Worm (Caenorhabditis elegans): Measurements from ENCODE around the gene tag-89.
"Not testable (repeated sequence)": the region's sequence is repeated elsewhere in the genome, so short reads cannot be mapped to it uniquely, and the experiment has no call there.

Gene tag-89

DNA sequence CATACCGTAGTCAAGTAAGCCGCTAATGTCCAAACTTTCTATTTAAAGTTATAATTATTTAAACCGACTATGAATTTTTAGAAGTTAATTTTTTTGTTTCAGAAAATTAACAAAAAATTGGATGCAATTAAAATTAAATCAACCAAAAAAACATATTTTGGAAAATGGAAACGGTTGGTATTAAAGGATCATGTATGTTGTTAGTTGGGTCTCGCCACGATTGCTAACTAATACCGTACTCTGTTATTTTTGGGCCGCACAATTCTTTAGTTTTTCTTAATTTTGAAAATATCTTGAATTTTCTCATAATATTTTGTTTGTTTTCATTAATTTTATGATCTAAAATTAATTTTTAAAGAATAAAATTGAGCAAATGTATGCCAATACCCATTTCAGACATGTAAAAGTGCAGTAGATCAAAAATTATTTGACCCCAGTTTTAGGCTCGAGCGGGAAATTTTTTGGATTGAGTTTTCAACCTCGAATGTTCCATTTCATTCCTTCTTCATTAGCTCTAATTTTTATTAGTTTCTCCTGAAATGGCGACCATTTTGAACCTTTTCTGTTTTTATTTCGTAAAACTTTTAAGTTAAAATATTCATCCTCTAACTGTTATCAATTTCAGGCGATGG, 21.9 kb upstream of the tag-89 start, which contains the start of gene cbd-1:
Gene cbd-1, plus strand, starts transcription at position 626 of the 632 bp plus-strand sequence.
- no peak for TF ChIP-seq nfya-1 (tag; optimal IDR thresholded peaks at IDR 0.05; ENCODE audit: insufficient read depth)
- no peak for TF ChIP-seq nhr-28 (tag; optimal IDR thresholded peaks at IDR 0.05)
- TF ChIP-seq nhr-11 (tag; optimal IDR thresholded peaks at IDR 0.05), result no peak
- no peak for TF ChIP-seq tbx-2 (tag; optimal IDR thresholded peaks at IDR 0.05)
- no peak for TF ChIP-seq lin-15B (tag; optimal IDR thresholded peaks at IDR 0.05)
- no peak for TF ChIP-seq elt-1 (tag; optimal IDR thresholded peaks at IDR 0.05)

DNA sequence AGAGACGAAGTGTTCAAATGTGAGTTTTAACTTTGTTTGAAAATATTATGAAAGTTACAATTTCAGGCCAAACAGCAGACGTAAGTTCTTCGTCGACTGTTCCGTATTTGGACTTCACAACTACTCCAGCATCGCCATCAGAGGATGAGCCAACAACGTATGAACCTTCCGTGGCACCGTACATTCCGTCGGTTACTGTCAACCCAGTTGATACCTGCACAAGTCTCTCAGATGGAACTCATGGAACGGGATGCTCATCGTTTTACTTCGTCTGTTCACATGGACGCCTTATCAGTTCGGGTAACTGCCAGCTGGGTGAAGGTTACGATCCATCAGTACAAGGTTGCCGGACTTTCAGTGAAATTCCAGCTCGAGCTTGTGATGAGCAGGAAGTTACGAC, 18.6 kb upstream of the tag-89 start:
- TF ChIP-seq hmg-11 (tag; optimal IDR thresholded peaks at IDR 0.05) (no peak), snpc-4 (tag; optimal IDR thresholded peaks at IDR 0.05) (no peak), nhr-76 (tag; optimal IDR thresholded peaks at IDR 0.05) (no peak), egl-27 (tag; optimal IDR thresholded peaks at IDR 0.05) (no peak), fkh-2 (tag; optimal IDR thresholded peaks at IDR 0.05) (no peak), nhr-12 (tag; optimal IDR thresholded peaks at IDR 0.05) (no peak)

DNA sequence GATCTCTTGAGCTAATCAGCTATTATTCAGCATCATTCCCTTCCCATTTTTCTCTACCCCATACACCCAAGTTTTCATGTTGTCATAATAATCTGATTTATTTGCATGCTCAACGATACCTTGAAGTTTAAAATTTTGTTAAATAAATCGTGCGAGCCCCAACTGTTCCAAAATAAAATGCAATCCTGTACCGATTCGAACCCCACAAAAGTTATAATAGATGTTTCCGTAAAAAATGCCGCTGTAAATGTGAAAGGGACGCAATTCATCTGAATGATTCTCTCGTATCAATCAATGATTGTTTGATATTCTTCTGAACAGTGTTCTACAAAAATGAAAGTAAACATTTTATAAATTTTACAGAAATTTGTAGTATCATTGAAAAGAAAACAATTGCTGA, 16.9 kb upstream of the tag-89 start:
- TF ChIP-seq egl-5 (tag; optimal IDR thresholded peaks at IDR 0.05) (no peak), ztf-4 (tag; optimal IDR thresholded peaks at IDR 0.05) (no peak), nhr-23 (tag; optimal IDR thresholded peaks at IDR 0.05) (no peak), pqm-1 (tag; optimal IDR thresholded peaks at IDR 0.05) (no peak), nhr-43 (tag; optimal IDR thresholded peaks at IDR 0.05; ENCODE audit: poor library complexity, severe bottlenecking) (no peak), nhr-12 (tag; optimal IDR thresholded peaks at IDR 0.05) (no peak), elt-1 (tag; optimal IDR thresholded peaks at IDR 0.05) (no peak), R02D3.7 (tag; optimal IDR thresholded peaks at IDR 0.05) (no peak), nhr-28 (tag; optimal IDR thresholded peaks at IDR 0.05) (no peak)

DNA sequence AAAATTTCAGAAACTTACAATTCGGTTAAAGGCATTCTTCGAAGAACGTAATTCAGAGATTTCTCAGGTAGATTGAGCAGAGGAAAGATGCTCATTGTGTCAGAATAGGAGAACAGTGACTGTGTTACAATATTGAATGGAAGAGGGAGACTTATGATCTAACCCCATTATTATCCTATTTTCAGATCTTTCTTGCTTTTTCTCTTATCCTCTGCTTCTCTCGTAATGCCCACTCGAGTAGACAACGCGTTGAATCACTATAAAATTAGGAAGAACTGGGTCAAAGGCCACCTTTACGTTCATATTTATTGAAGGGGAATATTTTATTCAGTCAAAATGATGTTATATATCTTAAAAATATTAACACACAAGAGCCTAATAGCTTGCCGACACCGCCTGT, 15.1 kb upstream of the tag-89 start, which contains the start of gene fbxb-76:
Gene fbxb-76, minus strand, starts transcription at position 101 of the 400 bp plus-strand sequence.
- TF ChIP-seq lin-39 (tag; optimal IDR thresholded peaks at IDR 0.05) (no peak), jun-1 (tag; optimal IDR thresholded peaks at IDR 0.05) (no peak), nhr-28 (tag; optimal IDR thresholded peaks at IDR 0.05) (no peak), ztf-4 (tag; optimal IDR thresholded peaks at IDR 0.05) (no peak), nhr-76 (tag; optimal IDR thresholded peaks at IDR 0.05) (no peak), ama-1 (optimal IDR thresholded peaks at IDR 0.05) (no peak), unc-62 (GFP tag; optimal IDR thresholded peaks at IDR 0.05) (no peak), nfya-1 (tag; optimal IDR thresholded peaks at IDR 0.05; ENCODE audit: insufficient read depth) (no peak), elt-3 (tag; optimal IDR thresholded peaks at IDR 0.05) (no peak), ceh-16 (tag; optimal IDR thresholded peaks at IDR 0.05) (no peak), nhr-43 (tag; optimal IDR thresholded peaks at IDR 0.05; ENCODE audit: poor library complexity, severe bottlenecking) (no peak), fkh-2 (tag; optimal IDR thresholded peaks at IDR 0.05) (no peak), nhr-77 (tag; optimal IDR thresholded peaks at IDR 0.05) (no peak), lsy-12 (tag; optimal IDR thresholded peaks at IDR 0.05) (no peak), nhr-67 (tag; optimal IDR thresholded peaks at IDR 0.05) (no peak), eor-1 (tag; optimal IDR thresholded peaks at IDR 0.05) (no peak), aly-2 (tag; optimal IDR thresholded peaks at IDR 0.05) (no peak), ceh-9 (tag; optimal IDR thresholded peaks at IDR 0.05) (no peak), ZK546.5 (tag; optimal IDR thresholded peaks at IDR 0.05) (no peak)

DNA sequence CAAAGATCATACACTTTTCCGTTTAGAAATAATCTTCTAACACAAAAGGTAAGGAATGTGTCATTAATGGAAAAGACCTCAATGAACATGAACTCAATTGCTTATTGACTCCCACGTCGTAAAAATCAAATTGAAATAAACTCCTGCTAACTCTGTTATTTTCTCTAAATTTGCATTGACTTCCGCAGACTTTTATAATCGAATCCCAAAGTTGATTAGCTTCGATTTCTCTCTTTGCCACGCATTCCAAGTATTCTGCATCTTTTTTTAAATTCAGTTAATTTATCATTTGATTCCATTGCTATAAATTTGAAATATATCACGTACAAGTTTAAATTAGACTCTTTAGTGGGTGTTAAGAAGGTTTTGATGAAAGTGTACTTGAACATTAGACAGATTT, 5.7 kb upstream of the tag-89 start:
- no peak for TF ChIP-seq pha-4 (tag; optimal IDR thresholded peaks at IDR 0.05)
- TF ChIP-seq nhr-11 (tag; optimal IDR thresholded peaks at IDR 0.05), result peak; percentile 9

DNA sequence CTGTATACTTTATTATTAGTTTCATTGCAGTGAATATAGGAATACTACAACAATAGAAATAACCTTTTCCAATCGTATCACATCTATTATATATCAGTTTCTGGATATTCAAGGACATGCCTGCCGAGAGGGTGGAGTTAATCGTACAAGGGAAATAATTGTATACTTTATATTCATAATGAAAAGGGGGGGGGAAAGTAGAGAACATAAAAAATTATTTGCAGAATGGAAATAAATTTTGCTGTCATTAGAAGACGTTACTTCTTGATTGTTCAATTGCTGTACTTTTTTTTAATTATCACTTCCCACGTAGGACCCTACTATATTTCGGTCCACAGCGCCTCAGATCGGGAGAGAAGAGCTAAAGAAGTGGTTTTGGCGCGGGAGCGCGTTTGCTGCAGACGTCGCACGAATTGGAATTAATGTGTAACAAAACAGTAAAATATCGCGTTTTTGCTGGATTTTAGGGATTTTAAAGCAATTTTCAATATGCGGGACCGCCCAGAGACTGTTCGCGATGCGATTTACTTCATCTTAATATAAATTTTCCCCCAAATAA, 4.0 kb downstream of the tag-89 start, which contains the start of gene dsl-6:
Gene dsl-6, minus strand, starts transcription at position 51 of the 559 bp plus-strand sequence.
- TF ChIP-seq ceh-16 (tag; optimal IDR thresholded peaks at IDR 0.05); fkh-10 (GFP tag; optimal IDR thresholded peaks at IDR 0.05); hmg-11 (tag; optimal IDR thresholded peaks at IDR 0.05): not testable (repeated sequence)

Measured in whole organism, L3 larva.